Fruit fly (Drosophila melanogaster): ENCODE results near the gene CG5177.

The CG5177 gene

DNA sequence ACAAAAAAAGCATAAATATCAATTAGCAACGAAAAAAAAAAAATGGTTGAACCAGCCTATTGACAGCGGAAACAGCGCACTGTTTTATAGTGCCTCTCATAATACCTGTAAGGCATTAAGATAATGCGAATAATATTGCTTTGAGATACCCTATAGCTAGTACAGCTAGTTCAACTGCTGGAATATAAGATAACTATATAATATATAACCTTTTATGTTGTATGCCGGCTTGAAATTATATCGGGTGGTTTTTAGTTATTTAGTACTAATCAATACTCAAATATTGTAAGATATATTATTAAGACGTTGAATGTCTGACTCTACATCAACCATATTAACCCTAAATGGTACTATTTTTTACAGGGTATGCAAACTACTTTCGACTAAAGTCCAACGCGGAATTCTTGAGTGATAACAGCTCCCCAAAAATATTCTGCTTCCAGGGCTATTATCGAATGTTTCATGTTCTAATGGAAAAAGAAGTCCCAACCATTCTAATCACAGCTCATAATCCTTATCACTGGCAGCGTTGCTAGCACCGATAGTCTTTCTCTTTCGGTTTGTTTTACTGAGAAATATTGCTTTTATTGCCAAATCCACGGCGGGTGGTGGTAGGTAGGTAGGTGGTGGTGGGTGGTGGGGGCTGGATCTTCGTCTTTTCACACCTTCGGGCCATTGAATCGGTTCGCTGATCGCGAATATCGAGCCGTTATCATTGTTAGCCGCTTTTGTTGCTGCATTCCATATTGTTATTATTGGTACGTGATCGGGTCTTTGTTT, 29.1 kb downstream of the CG5177 start (continued):
- peak; percentile 73 for TF ChIP-seq D19A (tag; optimal IDR thresholded peaks at IDR 0.05)
- TF ChIP-seq CG6854 (GFP tag; optimal IDR thresholded peaks at IDR 0.05): peak; percentile 75
- TF ChIP-seq CG11695 (GFP tag; IDR thresholded peaks at IDR 0.05): peak; percentile 86
- peak; percentile 80 for TF ChIP-seq Meics (GFP tag; optimal IDR thresholded peaks at IDR 0.05)
- TF ChIP-seq ranshi (GFP tag; IDR thresholded peaks at IDR 0.05): peak; percentile 85
- TF ChIP-seq sr (GFP tag; IDR thresholded peaks at IDR 0.05): peak; percentile 22; the same call in 1 of the 3 replicates
- no peak for TF ChIP-seq CG17912 (GFP tag; optimal IDR thresholded peaks at IDR 0.05)
- peak; percentile 43; the same call in 1 of the 2 replicates for TF ChIP-seq danr (GFP tag; IDR thresholded peaks at IDR 0.05)
- peak; percentile 71 for TF ChIP-seq Xrp1 (GFP tag; IDR thresholded peaks at IDR 0.05)
- peak; percentile 84 for TF ChIP-seq CoRest (tag; optimal IDR thresholded peaks at IDR 0.05)
- TF ChIP-seq ttk (GFP tag; IDR thresholded peaks at IDR 0.05): peak; percentile 75
- no peak for TF ChIP-seq HLHmδ (GFP tag; optimal IDR thresholded peaks at IDR 0.05)
- TF ChIP-seq Xbp1 (GFP tag; optimal IDR thresholded peaks at IDR 0.05): peak; percentile 59
- TF ChIP-seq ERR (GFP tag; optimal IDR thresholded peaks at IDR 0.05): no peak
- no peak for TF ChIP-seq kni (GFP tag; optimal IDR thresholded peaks at IDR 0.05)
- TF ChIP-seq CG7372 (GFP tag; IDR thresholded peaks at IDR 0.05): peak; percentile 82
- peak; percentile 55 for TF ChIP-seq Ets65A (GFP tag)
- TF ChIP-seq aop (GFP tag; IDR thresholded peaks at IDR 0.05): no peak
- TF ChIP-seq shn (GFP tag; optimal IDR thresholded peaks at IDR 0.05): no peak
- no peak for TF ChIP-seq Bgb (GFP tag; IDR thresholded peaks at IDR 0.05; ENCODE audit: partially characterized antibody)
- no peak for TF ChIP-seq CG16813 (GFP tag; IDR thresholded peaks at IDR 0.05; ENCODE audit: partially characterized antibody)
- TF ChIP-seq CG43689 (GFP tag; IDR thresholded peaks at IDR 0.05): 0 out of 2 replicates have a peak, but pooled peaks have one; percentile 24
- TF ChIP-seq peb (GFP tag; IDR thresholded peaks at IDR 0.05): peak; percentile 57; the same call in 1 of the 2 replicates
- peak; percentile 73; the same call in 1 of the 2 replicates for TF ChIP-seq chm (GFP tag; IDR thresholded peaks at IDR 0.05)
- peak; percentile 59; the same call in 1 of the 2 replicates for TF ChIP-seq GATAe (GFP tag; conservative IDR thresholded peaks at IDR 0.05)
- TF ChIP-seq dmrt99B (tag; optimal IDR thresholded peaks at IDR 0.05): peak; percentile 82
- no peak for TF ChIP-seq CG7963 (GFP tag; IDR thresholded peaks at IDR 0.05; ENCODE audit: partially characterized antibody)
- TF ChIP-seq esg (GFP tag; conservative IDR thresholded peaks at IDR 0.05): peak; percentile 79
- peak; percentile 66 for TF ChIP-seq E2f2 (GFP tag; IDR thresholded peaks at IDR 0.05)
- 0 out of 2 replicates have a peak, but pooled peaks have one; percentile 41 for TF ChIP-seq ro (GFP tag; IDR thresholded peaks at IDR 0.05)
- TF ChIP-seq CrebB (tag; optimal IDR thresholded peaks at IDR 0.05): peak; percentile 63
- peak; percentile 66; the same call in 1 of the 3 replicates for TF ChIP-seq Mrtf (GFP tag; IDR thresholded peaks at IDR 0.05)
- peak; percentile 40 for TF ChIP-seq zfh2 (GFP tag; optimal IDR thresholded peaks at IDR 0.05)
- TF ChIP-seq CG9727 (GFP tag; optimal IDR thresholded peaks at IDR 0.05): peak; percentile 82
- no peak for TF ChIP-seq dimm (GFP tag; IDR thresholded peaks at IDR 0.05)
- peak; percentile 71 for TF ChIP-seq Aef1 (GFP tag; IDR thresholded peaks at IDR 0.05)
- TF ChIP-seq CG4820 (GFP tag; optimal IDR thresholded peaks at IDR 0.05): peak; percentile 14
- TF ChIP-seq bcd (GFP tag; optimal IDR thresholded peaks at IDR 0.05): peak; percentile 57
- TF ChIP-seq CG8765 (GFP tag; IDR thresholded peaks at IDR 0.05): peak; percentile 36; the same call in 1 of the 2 replicates
- peak; percentile 93 for TF ChIP-seq row (GFP tag; IDR thresholded peaks at IDR 0.05)
- TF ChIP-seq so (GFP tag; IDR thresholded peaks at IDR 0.05): peak; percentile 65; the same call in 2 of the 3 replicates
- TF ChIP-seq Taf1 (GFP tag; IDR thresholded peaks at IDR 0.05): peak; percentile 86
- peak; percentile 71 for TF ChIP-seq Sox100B (GFP tag; optimal IDR thresholded peaks at IDR 0.05)
- TF ChIP-seq CG11456 (GFP tag; IDR thresholded peaks at IDR 0.05): peak; percentile 90
- no peak for TF ChIP-seq Antp (GFP tag; optimal IDR thresholded peaks at IDR 0.05)
- no peak for TF ChIP-seq CG10462 (GFP tag; optimal IDR thresholded peaks at IDR 0.05)
- TF ChIP-seq CG12769 (tag; optimal IDR thresholded peaks at IDR 0.05): peak; percentile 88
- TF ChIP-seq CG18476 (GFP tag; optimal IDR thresholded peaks at IDR 0.05): peak; percentile 71
- no peak for TF ChIP-seq Asciz (GFP tag; optimal IDR thresholded peaks at IDR 0.05)
- TF ChIP-seq CG9437 (GFP tag; optimal IDR thresholded peaks at IDR 0.05): peak; percentile 59

Data from whole organism, embryonic.